Worm (Caenorhabditis elegans) whole organism, L3 larva: ENCODE results near the gene C25F9.8.

ENCODE experiments used
- elt-2 ChIP-seq: sonication (generic microtip); optimal IDR thresholded peaks from 2 replicates; lab custom pipeline; 2016; ENCODE audit warnings: missing genetic modification reagents, mild to moderate bottlenecking, missing genetic modification characterization, missing compliant biosample characterization
- jun-1 ChIP-seq: fragments of 150-350 bp; optimal IDR thresholded peaks from 2 replicates; lab custom pipeline; 2014; ENCODE audit warnings: missing biosample characterization, missing genetic modification reagents, missing genetic modification characterization
- lin-39 ChIP-seq: fragments of 150-350 bp; optimal IDR thresholded peaks from 2 replicates; lab custom pipeline; 2018; ENCODE audit warnings: missing biosample characterization, missing genetic modification reagents, missing genetic modification characterization
- lsy-12 ChIP-seq: sonication (generic microtip); optimal IDR thresholded peaks from 2 replicates; lab custom pipeline; 2016; ENCODE audit warnings: mild to moderate bottlenecking, missing genetic modification characterization, missing compliant biosample characterization
- mdl-1 ChIP-seq: fragments of 150-350 bp; optimal IDR thresholded peaks from 2 replicates; lab custom pipeline; 2014; ENCODE audit warnings: missing biosample characterization, missing genetic modification characterization
- nhr-23 ChIP-seq: fragments of 150-350 bp; optimal IDR thresholded peaks from 2 replicates; lab custom pipeline; 2014; ENCODE audit warnings: missing biosample characterization, missing genetic modification reagents, missing genetic modification characterization
- nhr-67 ChIP-seq: fragments of 150-350 bp; optimal IDR thresholded peaks from 2 replicates; lab custom pipeline; 2014; ENCODE audit warnings: missing biosample characterization, missing genetic modification characterization
- pqm-1 ChIP-seq: fragments of 150-350 bp; optimal IDR thresholded peaks from 2 replicates; lab custom pipeline; 2017; ENCODE audit warnings: missing biosample characterization, missing genetic modification characterization, inconsistent platforms
- sea-2 ChIP-seq: fragments of 150-350 bp; sonication (generic microtip); optimal IDR thresholded peaks from 4 replicates; lab custom pipeline; 2014; ENCODE audit warnings: missing biosample characterization, missing genetic modification reagents, missing genetic modification characterization
- unc-62 ChIP-seq: fragments of 150-350 bp; sonication (generic microtip); optimal IDR thresholded peaks from 4 replicates; lab custom pipeline; 2014; ENCODE audit warnings: missing biosample characterization, missing genetic modification reagents, missing genetic modification characterization
- ztf-4 ChIP-seq: fragments of 150-350 bp; optimal IDR thresholded peaks from 2 replicates; lab custom pipeline; 2014; ENCODE audit warnings: missing biosample characterization, missing genetic modification characterization

ce11 chrV:19394750-19395149 is at the start of gene C25F9.8:
- no peak for TF ChIP-seq unc-62
- no peak for TF ChIP-seq ztf-4 (tag; lab: Kevin White, UChicago)
- no peak for TF ChIP-seq elt-2 (tag; lab: Kevin White, UChicago)
- no peak for TF ChIP-seq pqm-1 (tag; lab: Kevin White, UChicago)
- no peak for TF ChIP-seq mdl-1
- no peak for TF ChIP-seq jun-1 (tag; lab: Kevin White, UChicago)
- no peak for TF ChIP-seq sea-2
- no peak for TF ChIP-seq lin-39 (tag; lab: Kevin White, UChicago)
- no peak for TF ChIP-seq lsy-12 (tag; lab: Kevin White, UChicago)
- no peak for TF ChIP-seq nhr-23
- TF ChIP-seq nhr-67 (tag; lab: Kevin White, UChicago), result no peak
